Worm (Caenorhabditis elegans): Measurements from ENCODE around the gene D1005.4.

D1005.4 gene

ce11 chrX:1451816-1452602, 33.6 kb downstream of the D1005.4 start:
- TF ChIP-seq lsy-2 (tag; optimal IDR thresholded peaks at IDR 0.05) (peak in 1 of 2 experiments; percentile 20), nhr-85 (tag) (peak; percentile 65), Y116A8C.19 (tag; optimal IDR thresholded peaks at IDR 0.05; ENCODE audit: borderline replicate concordance) (no peak), ztf-4 (tag; optimal IDR thresholded peaks at IDR 0.05) (peak; percentile 2), ama-1 (optimal IDR thresholded peaks at IDR 0.05) (peak; percentile 59), sptf-1 (tag; optimal IDR thresholded peaks at IDR 0.05) (no peak), aly-2 (tag; optimal IDR thresholded peaks at IDR 0.05) (peak; percentile 15), pqm-1 (tag; optimal IDR thresholded peaks at IDR 0.05) (no peak)

ce11 chrX:1451240-1451639, 34.4 kb downstream of the D1005.4 start:
- no peak for TF ChIP-seq nhr-237 (tag; optimal IDR thresholded peaks at IDR 0.05)
- TF ChIP-seq grh-1 (GFP tag; IDR thresholded peaks at IDR 0.05): no peak
- TF ChIP-seq unc-30 (tag; optimal IDR thresholded peaks at IDR 0.05): no peak
- TF ChIP-seq nhr-12 (tag; optimal IDR thresholded peaks at IDR 0.05): no peak
- no peak for TF ChIP-seq elt-2 (tag; optimal IDR thresholded peaks at IDR 0.05)
- no peak for TF ChIP-seq ama-1 (optimal IDR thresholded peaks at IDR 0.05)
- TF ChIP-seq zip-4 (GFP tag; optimal IDR thresholded peaks at IDR 0.05): no peak
- TF ChIP-seq Y116A8C.19 (tag; optimal IDR thresholded peaks at IDR 0.05; ENCODE audit: borderline replicate concordance): no peak

- TF ChIP-seq C16A3.4 (tag; optimal IDR thresholded peaks at IDR 0.05): peak; percentile 67
- TF ChIP-seq hlh-4 (tag; optimal IDR thresholded peaks at IDR 0.05): no peak
- peak; percentile 16 to 50 for TF ChIP-seq lin-35 (GFP tag; optimal IDR thresholded peaks at IDR 0.05)
- TF ChIP-seq rnt-1 (tag; optimal IDR thresholded peaks at IDR 0.05): peak; percentile 31
- TF ChIP-seq nhr-12 (tag; optimal IDR thresholded peaks at IDR 0.05): no peak
- peak in 2 of 3 experiments; percentile 19 to 22 for TF ChIP-seq ceh-82 (tag; optimal IDR thresholded peaks at IDR 0.05)
- peak; percentile 62 for TF ChIP-seq skn-1 (tag; optimal IDR thresholded peaks at IDR 0.05)
- TF ChIP-seq sptf-1 (tag; optimal IDR thresholded peaks at IDR 0.05): no peak
- TF ChIP-seq fkh-8 (tag; optimal IDR thresholded peaks at IDR 0.05): peak; percentile 36
- peak in 1 of 2 experiments; percentile 59 for TF ChIP-seq lsy-2 (tag; optimal IDR thresholded peaks at IDR 0.05)
- no peak for TF ChIP-seq vab-15 (tag; optimal IDR thresholded peaks at IDR 0.05)
- TF ChIP-seq ztf-11 (tag; optimal IDR thresholded peaks at IDR 0.05): no peak
- TF ChIP-seq nhr-71 (tag; optimal IDR thresholded peaks at IDR 0.05): peak; percentile 46
- peak; percentile 9 for TF ChIP-seq xbp-1 (tag; optimal IDR thresholded peaks at IDR 0.05)
- TF ChIP-seq isw-1 (GFP tag; IDR thresholded peaks at IDR 0.05): no peak
- TF ChIP-seq jun-1 (tag; optimal IDR thresholded peaks at IDR 0.05): no peak
- peak; percentile 41 for TF ChIP-seq swsn-7 (tag; optimal IDR thresholded peaks at IDR 0.05)
- peak; percentile 53 for TF ChIP-seq mep-1 (tag; optimal IDR thresholded peaks at IDR 0.05)
- peak; percentile 32 for TF ChIP-seq nhr-47 (tag; optimal IDR thresholded peaks at IDR 0.05)
- peak in 2 of 3 experiments; percentile 12 to 13 for TF ChIP-seq dpl-1 (GFP tag; optimal IDR thresholded peaks at IDR 0.05)
- no peak for TF ChIP-seq snpc-4 (tag; optimal IDR thresholded peaks at IDR 0.05)
- peak; percentile 48 for TF ChIP-seq nhr-20 (tag; optimal IDR thresholded peaks at IDR 0.05)
- TF ChIP-seq nhr-28 (tag; optimal IDR thresholded peaks at IDR 0.05): no peak
- TF ChIP-seq ama-1 (optimal IDR thresholded peaks at IDR 0.05): no peak
- peak; percentile 49 for TF ChIP-seq lin-14 (GFP tag; optimal IDR thresholded peaks at IDR 0.05)
- no peak for TF ChIP-seq nhr-90 (tag; optimal IDR thresholded peaks at IDR 0.05; ENCODE audit: poor library complexity)
- peak; percentile 51 for TF ChIP-seq unc-86 (tag; optimal IDR thresholded peaks at IDR 0.05)
- TF ChIP-seq mdl-1 (tag; optimal IDR thresholded peaks at IDR 0.05): peak in 1 of 2 experiments; percentile 38
- TF ChIP-seq hlh-17 (GFP tag; optimal IDR thresholded peaks at IDR 0.05; ENCODE audit: borderline replicate concordance): no peak
- peak in 1 of 2 experiments; percentile 43 for TF ChIP-seq efl-1 (optimal IDR thresholded peaks at IDR 0.05)
- TF ChIP-seq efl-1 (GFP tag; optimal IDR thresholded peaks at IDR 0.05 in 1 of 2): no peak
- TF ChIP-seq nhr-19 (GFP tag; conservative IDR thresholded peaks at IDR 0.05): 0 out of 2 replicates have a peak, but pooled peaks have one; percentile 8
- TF ChIP-seq blmp-1 (tag; optimal IDR thresholded peaks at IDR 0.05): peak; percentile 29
- no peak for TF ChIP-seq pag-3 (tag; optimal IDR thresholded peaks at IDR 0.05; ENCODE audit: borderline replicate concordance, insufficient read depth)
- TF ChIP-seq snu-23 (GFP tag; optimal IDR thresholded peaks at IDR 0.05): peak; percentile 67
- peak; percentile 2 for TF ChIP-seq irx-1 (tag; optimal IDR thresholded peaks at IDR 0.05)
- no peak for TF ChIP-seq alr-1 (tag; optimal IDR thresholded peaks at IDR 0.05; ENCODE audit: borderline replicate concordance)
These were observed 35.2 kb downstream of the D1005.4 start, which contains the start of gene W05H7.1 for ce11 chrX:1450352-1450818. Gene W05H7.1 (plus strand): TSS chrX:1450768.

All from whole organism, L1 larva.